2 worm cellular contexts compared by ENCODE assay signal in the genomic region with DNA sequence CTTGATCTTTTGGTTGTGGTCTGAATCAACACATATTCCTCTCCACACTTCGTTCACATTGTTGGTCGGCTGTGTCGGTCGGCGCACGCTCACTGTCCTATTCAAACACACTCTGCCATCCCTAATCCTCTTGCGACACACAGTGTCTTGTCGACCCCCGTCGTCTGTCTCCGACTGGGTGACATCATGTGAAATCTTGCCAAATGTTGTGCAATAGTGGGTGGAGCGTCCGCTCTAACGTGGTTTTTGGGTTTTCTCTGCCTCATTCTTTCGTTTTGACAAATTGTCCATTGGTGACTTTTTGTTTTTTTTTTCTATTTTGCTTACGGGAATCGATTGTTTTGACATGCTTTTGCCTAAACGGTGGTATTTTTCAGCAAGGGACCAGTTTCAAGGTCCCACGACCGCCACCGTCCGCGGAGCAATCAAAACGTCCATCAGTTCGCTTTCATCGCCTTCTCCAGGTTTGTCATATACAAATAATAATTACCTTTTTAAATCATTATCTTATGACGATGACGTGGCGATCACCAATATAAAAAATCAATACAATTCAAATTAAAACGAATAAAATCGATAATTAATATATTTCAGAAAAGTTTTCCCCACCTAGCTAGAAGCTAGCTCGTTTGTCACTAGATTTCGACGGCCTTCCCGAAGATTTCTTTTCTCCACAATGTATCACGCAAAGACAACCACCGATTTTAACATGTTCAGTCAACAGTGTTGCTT.
TF ChIP-seq lines count a peak whose summit lies in the region.

No protein-coding gene starts in this region.

TF ChIP-seq in whole organism, L4 larva, 104 proteins besides CTCF, POLR2A, EP300 and RAD21 (continued from another document):
- peak in 1 of 2 experiments; percentile 52; a peak in 1 of 4 replicates for TF ChIP-seq madf-5 (GFP tag; IDR thresholded peaks at IDR 0.05; lab: Robert Waterston, UW)
- TF ChIP-seq zip-2 (tag; optimal IDR thresholded peaks at IDR 0.05; lab: Kevin White, UChicago): no peak
- no peak for TF ChIP-seq lir-3 (tag; optimal IDR thresholded peaks at IDR 0.05; lab: Kevin White, UChicago)
- peak; percentile 32 for TF ChIP-seq F37D6.2 (tag; optimal IDR thresholded peaks at IDR 0.05; lab: Kevin White, UChicago)
- TF ChIP-seq egl-27 (tag; optimal IDR thresholded peaks at IDR 0.05; lab: Kevin White, UChicago): no peak
- TF ChIP-seq lin-13 (GFP tag; optimal IDR thresholded peaks at IDR 0.05; lab: Kevin White, UChicago): peak; percentile 78
- TF ChIP-seq unc-62 (GFP tag; optimal IDR thresholded peaks at IDR 0.05 in 1 of 2; lab: Kevin White, UChicago): peak; percentile 25 to 100
- TF ChIP-seq unc-62 (tag; optimal IDR thresholded peaks at IDR 0.05; lab: Kevin White, UChicago): no peak
- TF ChIP-seq nhr-11 (tag; optimal IDR thresholded peaks at IDR 0.05; lab: Kevin White, UChicago): peak; percentile 96
- TF ChIP-seq egl-43 (GFP tag; IDR thresholded peaks at IDR 0.05; lab: Robert Waterston, UW): peak; percentile 78
- TF ChIP-seq unc-130 (GFP tag; optimal IDR thresholded peaks at IDR 0.05; lab: Kevin White, UChicago): no peak
- TF ChIP-seq nhr-41 (GFP tag; IDR thresholded peaks at IDR 0.05; lab: Robert Waterston, UW): no peak
- 0 out of 2 replicates have a peak, but pooled peaks have one; percentile 48 for TF ChIP-seq D1046.2 (GFP tag; IDR thresholded peaks at IDR 0.05; lab: Robert Waterston, UW)
- peak; percentile 78 to 92 for TF ChIP-seq lsy-2 (tag; optimal IDR thresholded peaks at IDR 0.05; lab: Kevin White, UChicago)
- peak; percentile 85 for TF ChIP-seq jun-1 (tag; optimal IDR thresholded peaks at IDR 0.05; lab: Kevin White, UChicago)
- peak; percentile 70 for TF ChIP-seq saeg-2 (GFP tag; IDR thresholded peaks at IDR 0.05; lab: Robert Waterston, UW)
- no peak for TF ChIP-seq R02D3.7 (tag; optimal IDR thresholded peaks at IDR 0.05; lab: Kevin White, UChicago)
- no peak for TF ChIP-seq F26F4.8 (GFP tag; conservative IDR thresholded peaks at IDR 0.05; lab: Robert Waterston, UW)
- no peak for TF ChIP-seq lin-15B (tag; optimal IDR thresholded peaks at IDR 0.05; lab: Kevin White, UChicago)
- TF ChIP-seq ama-1 (optimal IDR thresholded peaks at IDR 0.05; lab: Kevin White, UChicago): peak; percentile 97
- 0 out of 2 replicates have a peak, but pooled peaks have one; percentile 50 for TF ChIP-seq mdt-29 (GFP tag; IDR thresholded peaks at IDR 0.05; lab: Robert Waterston, UW)
- peak; percentile 74 for TF ChIP-seq nhr-6 (tag; optimal IDR thresholded peaks at IDR 0.05; lab: Kevin White, UChicago)
- TF ChIP-seq duxl-1 (tag; optimal IDR thresholded peaks at IDR 0.05; lab: Kevin White, UChicago; ENCODE audit: poor library complexity): peak; percentile 13
- TF ChIP-seq gei-8 (GFP tag; optimal IDR thresholded peaks at IDR 0.05; lab: Kevin White, UChicago): peak; percentile 72
- no peak for TF ChIP-seq snpc-4 (tag; optimal IDR thresholded peaks at IDR 0.05; lab: Kevin White, UChicago)
- TF ChIP-seq dve-1 (tag; optimal IDR thresholded peaks at IDR 0.05; lab: Kevin White, UChicago; ENCODE audit: insufficient read depth): peak; percentile 98
- TF ChIP-seq daf-8 (GFP tag; IDR thresholded peaks at IDR 0.05; lab: Robert Waterston, UW): no peak
- TF ChIP-seq zag-1 (tag; optimal IDR thresholded peaks at IDR 0.05; lab: Kevin White, UChicago): peak; percentile 10
- no peak for TF ChIP-seq ztf-11 (tag; optimal IDR thresholded peaks at IDR 0.05; lab: Kevin White, UChicago)
- 0 out of 2 replicates have a peak, but pooled peaks have one; percentile 27 for TF ChIP-seq Y105C5A.15 (GFP tag; IDR thresholded peaks at IDR 0.05; lab: Robert Waterston, UW)
- no peak for TF ChIP-seq F44E2.7 (GFP tag; IDR thresholded peaks at IDR 0.05; lab: Robert Waterston, UW)
- TF ChIP-seq Y75B8A.6 (GFP tag; IDR thresholded peaks at IDR 0.05; lab: Robert Waterston, UW): no peak
- no peak for TF ChIP-seq ceh-44 (GFP tag; IDR thresholded peaks at IDR 0.05; lab: Robert Waterston, UW)
- peak; percentile 88 for TF ChIP-seq nhr-10 (tag; optimal IDR thresholded peaks at IDR 0.05; lab: Kevin White, UChicago)
- no peak for TF ChIP-seq ces-1 (GFP tag; optimal IDR thresholded peaks at IDR 0.05; lab: Kevin White, UChicago)
- TF ChIP-seq ZK337.2 (GFP tag; IDR thresholded peaks at IDR 0.05; lab: Robert Waterston, UW): no peak
- peak; percentile 85 for TF ChIP-seq rbr-2 (tag; optimal IDR thresholded peaks at IDR 0.05; lab: Kevin White, UChicago)
- TF ChIP-seq nhr-76 (tag; optimal IDR thresholded peaks at IDR 0.05; lab: Kevin White, UChicago): peak; percentile 37
- no peak for TF ChIP-seq lin-39 (tag; optimal IDR thresholded peaks at IDR 0.05; lab: Kevin White, UChicago)
- TF ChIP-seq nhr-102 (tag; optimal IDR thresholded peaks at IDR 0.05; lab: Kevin White, UChicago): peak; percentile 76
- no peak for TF ChIP-seq ceh-82 (tag; optimal IDR thresholded peaks at IDR 0.05; lab: Kevin White, UChicago)
- peak; percentile 82 for TF ChIP-seq ctbp-1 (GFP tag; IDR thresholded peaks at IDR 0.05; lab: Robert Waterston, UW)
- peak; percentile 35; the same call in 1 of the 2 replicates for TF ChIP-seq zfp-3 (GFP tag; conservative IDR thresholded peaks at IDR 0.05; lab: Robert Waterston, UW)
- no peak for TF ChIP-seq snpc-1.2 (GFP tag; IDR thresholded peaks at IDR 0.05; lab: Robert Waterston, UW)
- no peak for TF ChIP-seq ceh-62 (tag; optimal IDR thresholded peaks at IDR 0.05; lab: Kevin White, UChicago)
- peak; percentile 70 for TF ChIP-seq lin-38 (GFP tag; IDR thresholded peaks at IDR 0.05; lab: Robert Waterston, UW)
- TF ChIP-seq set-16 (GFP tag; IDR thresholded peaks at IDR 0.05; lab: Robert Waterston, UW): peak; percentile 55; the same call in 1 of the 2 replicates
- peak; percentile 66 for TF ChIP-seq ceh-28 (tag; optimal IDR thresholded peaks at IDR 0.05; lab: Kevin White, UChicago)
- peak; percentile 96 for TF ChIP-seq fkh-10 (GFP tag; optimal IDR thresholded peaks at IDR 0.05; lab: Kevin White, UChicago)
- no peak for TF ChIP-seq lim-7 (GFP tag; IDR thresholded peaks at IDR 0.05; lab: Robert Waterston, UW)
- no peak for TF ChIP-seq F49E8.2 (tag; optimal IDR thresholded peaks at IDR 0.05; lab: Kevin White, UChicago; ENCODE audit: borderline replicate concordance)
- TF ChIP-seq tag-97 (GFP tag; IDR thresholded peaks at IDR 0.05; lab: Robert Waterston, UW): no peak
- TF ChIP-seq Y48G9A.11 (GFP tag; IDR thresholded peaks at IDR 0.05; lab: Robert Waterston, UW): no peak
- TF ChIP-seq madf-9 (GFP tag; conservative IDR thresholded peaks at IDR 0.05; lab: Robert Waterston, UW): peak; percentile 57; the same call in 1 of the 2 replicates
- no peak for TF ChIP-seq zip-11 (GFP tag; IDR thresholded peaks at IDR 0.05; lab: Robert Waterston, UW)

TF ChIP-seq in whole organism, late embryonic, 69 proteins besides CTCF, POLR2A, EP300 and RAD21 (continued from another document):
- TF ChIP-seq unc-42 (tag; optimal IDR thresholded peaks at IDR 0.05; lab: Kevin White, UChicago): peak; percentile 29
- peak; percentile 90 for TF ChIP-seq pax-1 (tag; optimal IDR thresholded peaks at IDR 0.05; lab: Kevin White, UChicago)
- TF ChIP-seq hlh-30 (tag; optimal IDR thresholded peaks at IDR 0.05; lab: Kevin White, UChicago; ENCODE audit: insufficient read depth): peak; percentile 96
- no peak for TF ChIP-seq sox-4 (tag; optimal IDR thresholded peaks at IDR 0.05; lab: Kevin White, UChicago)
- peak; percentile 4 for TF ChIP-seq zip-5 (tag; optimal IDR thresholded peaks at IDR 0.05; lab: Kevin White, UChicago)
- no peak for TF ChIP-seq unc-86 (tag; optimal IDR thresholded peaks at IDR 0.05; lab: Kevin White, UChicago)
- TF ChIP-seq ahr-1 (tag; optimal IDR thresholded peaks at IDR 0.05; lab: Kevin White, UChicago): no peak
- no peak for TF ChIP-seq ceh-19 (GFP tag; optimal IDR thresholded peaks at IDR 0.05; lab: Kevin White, UChicago)
TF ChIP-seq in whole organism, late embryonic: peak in this region for 29.
